Fruit fly (Drosophila melanogaster): ENCODE measurements around the gene wat.
A peak's percentile ranks its signal among the peaks of the same experiment; 100 is the strongest.

Gene wat

DNA sequence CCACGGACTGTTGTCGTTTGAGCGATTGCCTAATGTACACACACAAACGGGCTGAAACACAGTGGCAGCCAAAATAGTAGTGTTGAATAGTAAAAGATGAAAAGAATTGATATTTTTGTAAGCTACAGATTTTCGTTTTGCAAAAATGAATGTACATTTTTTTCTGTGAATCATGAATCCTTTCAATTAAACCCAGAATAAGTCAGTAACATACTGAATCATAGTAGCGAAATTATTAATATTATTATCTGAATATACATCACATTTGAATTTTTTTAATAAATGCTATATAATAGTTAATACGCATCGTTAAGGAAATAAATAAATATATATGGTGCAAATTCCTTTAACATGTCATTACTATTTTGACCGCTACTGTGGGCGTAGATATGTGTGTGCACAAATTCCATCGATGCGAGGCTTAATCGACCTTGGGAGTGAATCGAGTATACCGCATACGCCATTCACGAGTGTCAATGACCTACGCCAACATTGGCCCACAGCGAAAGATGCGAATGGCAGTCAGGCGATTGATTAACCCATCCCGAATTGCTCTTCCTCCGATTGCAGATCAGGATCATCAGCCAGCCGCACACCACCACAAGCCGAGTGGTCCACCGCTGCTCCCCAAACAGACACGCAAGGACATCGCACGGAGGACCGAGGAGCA is 20.5 kb upstream of the wat start (continued):
- TF ChIP-seq Hr39 (optimal IDR thresholded peaks at IDR 0.05) (no peak), sqz (GFP tag; optimal IDR thresholded peaks at IDR 0.05) (no peak), CG4360 (GFP tag; IDR thresholded peaks at IDR 0.05) (no peak), odd (GFP tag; optimal IDR thresholded peaks at IDR 0.05) (peak; percentile 78), aop (GFP tag; IDR thresholded peaks at IDR 0.05) (no peak), CG6683 (GFP tag; optimal IDR thresholded peaks at IDR 0.05) (peak; percentile 19), lola (GFP tag; optimal IDR thresholded peaks at IDR 0.05) (peak in 1 of 3 experiments; percentile 44), Max (GFP tag; optimal IDR thresholded peaks at IDR 0.05) (peak; percentile 22), vvl (GFP tag; IDR thresholded peaks at IDR 0.05) (peak; percentile 47; the same call in 1 of the 2 replicates), CG6765 (GFP tag; optimal IDR thresholded peaks at IDR 0.05) (peak; percentile 57), gem (tag; optimal IDR thresholded peaks at IDR 0.05) (peak; percentile 88), CG9609 (GFP tag; optimal IDR thresholded peaks at IDR 0.05) (no peak), amos (GFP tag; IDR thresholded peaks at IDR 0.05; ENCODE audit: partially characterized antibody) (no peak), CG14014 (GFP tag; IDR thresholded peaks at IDR 0.05) (peak; percentile 28; the same call in 1 of the 2 replicates), pros (GFP tag; optimal IDR thresholded peaks at IDR 0.05) (no peak), Vsx1 (GFP tag; optimal IDR thresholded peaks at IDR 0.05) (no peak), al (GFP tag; IDR thresholded peaks at IDR 0.05) (peak; percentile 47; the same call in 1 of the 2 replicates), trh (GFP tag; optimal IDR thresholded peaks at IDR 0.05) (no peak), CG4328 (GFP tag; optimal IDR thresholded peaks at IDR 0.05) (peak; percentile 48), Ravus (GFP tag; IDR thresholded peaks at IDR 0.05) (peak; percentile 10; the same call in 1 of the 2 replicates), CG9437 (GFP tag; optimal IDR thresholded peaks at IDR 0.05) (peak; percentile 81), D (optimal IDR thresholded peaks at IDR 0.05) (no peak), D (GFP tag; optimal IDR thresholded peaks at IDR 0.05) (peak; percentile 45), pho (GFP tag; optimal IDR thresholded peaks at IDR 0.05) (peak; percentile 23), grau (tag; optimal IDR thresholded peaks at IDR 0.05) (peak; percentile 82), Lim3 (GFP tag; IDR thresholded peaks at IDR 0.05) (no peak), Hmr (GFP tag; optimal IDR thresholded peaks at IDR 0.05) (no peak), her (GFP tag; optimal IDR thresholded peaks at IDR 0.05) (peak; percentile 28), CG3281 (GFP tag; optimal IDR thresholded peaks at IDR 0.05) (peak; percentile 83), zen2 (GFP tag; IDR thresholded peaks at IDR 0.05; ENCODE audit: partially characterized antibody) (no peak), CG10274 (GFP tag; optimal IDR thresholded peaks at IDR 0.05) (peak; percentile 15), mirr (GFP tag; optimal IDR thresholded peaks at IDR 0.05) (no peak), klu (GFP tag; IDR thresholded peaks at IDR 0.05) (0 out of 2 replicates have a peak, but pooled peaks have one; percentile 13), wor (GFP tag; IDR thresholded peaks at IDR 0.05) (0 out of 2 replicates have a peak, but pooled peaks have one; percentile 21), CG31441 (GFP tag; IDR thresholded peaks at IDR 0.05) (no peak; the same call in 1 of the 2 replicates), trem (tag; optimal IDR thresholded peaks at IDR 0.05) (peak; percentile 40), HLH3B (GFP tag; IDR thresholded peaks at IDR 0.05) (peak; percentile 46; the same call in 1 of the 2 replicates), pb (GFP tag; optimal IDR thresholded peaks at IDR 0.05) (no peak), CG7786 (GFP tag; optimal IDR thresholded peaks at IDR 0.05) (no peak), Spps (tag; optimal IDR thresholded peaks at IDR 0.05) (peak; percentile 13), CG18764 (GFP tag; optimal IDR thresholded peaks at IDR 0.05) (peak; percentile 69), CG12155 (GFP tag; optimal IDR thresholded peaks at IDR 0.05) (peak; percentile 39), D19A (tag; optimal IDR thresholded peaks at IDR 0.05) (no peak), crp (GFP tag; optimal IDR thresholded peaks at IDR 0.05) (no peak), mam (GFP tag; optimal IDR thresholded peaks at IDR 0.05) (peak; percentile 41), Deaf1 (tag; optimal IDR thresholded peaks at IDR 0.05) (no peak), Med (GFP tag) (peak; percentile 72), CTCF (GFP tag; optimal IDR thresholded peaks at IDR 0.05) (no peak), CG12236 (GFP tag; optimal IDR thresholded peaks at IDR 0.05) (no peak), ab (GFP tag; optimal IDR thresholded peaks at IDR 0.05) (no peak), CG5245 (GFP tag; optimal IDR thresholded peaks at IDR 0.05) (no peak)

Measured in whole organism, embryonic.